Worm (Caenorhabditis elegans) whole organism, midembryonic: Measurements from ENCODE around the gene C14A6.5.

Source experiments
- T22C8.4 ChIP-seq: fragments of 200-800 bp; sonication (Bioruptor generic); IDR thresholded peaks from 2 replicates; pipeline ENCODE4 v1.3.6; 2022; ENCODE audit warnings: missing genetic modification characterization, missing compliant biosample characterization
- cog-1 ChIP-seq: sonication (generic microtip); optimal IDR thresholded peaks from 2 replicates; lab custom pipeline; 2016; ENCODE audit warnings: missing genetic modification characterization, missing compliant biosample characterization
- flt-1 ChIP-seq: fragments of 200-800 bp; sonication (Bioruptor generic); IDR thresholded peaks from 2 replicates; pipeline ENCODE4 v1.3.6; 2022; ENCODE audit warnings: missing genetic modification characterization, missing compliant biosample characterization
- klf-2 ChIP-seq: fragments of 200-800 bp; sonication (Bioruptor generic); conservative IDR thresholded peaks from 2 replicates; pipeline ENCODE4 v1.3.6; 2022; ENCODE audit warnings: missing genetic modification reagents, missing genetic modification characterization, missing compliant biosample characterization
- med-1 ChIP-seq: sonication (generic microtip); optimal IDR thresholded peaks from 2 replicates; lab custom pipeline; 2017; ENCODE audit warnings: missing genetic modification characterization, mild to moderate bottlenecking, missing compliant biosample characterization, antibody characterized with exemption, missing genetic modification reagents; ENCODE audit not compliant: insufficient read depth
- ref-1 ChIP-seq: fragments of 200-800 bp; sonication (Bioruptor generic); conservative IDR thresholded peaks from 2 replicates; pipeline ENCODE4 v1.3.6; 2022; ENCODE audit warnings: missing genetic modification reagents, missing genetic modification characterization, missing compliant biosample characterization
- tab-1 ChIP-seq: fragments of 200-800 bp; sonication (Bioruptor generic); IDR thresholded peaks from 2 replicates; pipeline ENCODE4 v1.3.6; 2022; ENCODE audit warnings: missing genetic modification characterization, missing compliant biosample characterization
- ztf-23 ChIP-seq: fragments of 200-800 bp; sonication (Bioruptor generic); IDR thresholded peaks from 2 replicates; pipeline ENCODE4 v1.3.6; 2022; ENCODE audit warnings: missing genetic modification reagents, missing genetic modification characterization, missing compliant biosample characterization
- ztf-29 ChIP-seq: fragments of 200-800 bp; sonication (Bioruptor generic); IDR thresholded peaks from 2 replicates; pipeline ENCODE4 v1.3.6; 2022; ENCODE audit warnings: missing genetic modification reagents, missing genetic modification characterization, missing compliant biosample characterization

C14A6.5 gene

DNA sequence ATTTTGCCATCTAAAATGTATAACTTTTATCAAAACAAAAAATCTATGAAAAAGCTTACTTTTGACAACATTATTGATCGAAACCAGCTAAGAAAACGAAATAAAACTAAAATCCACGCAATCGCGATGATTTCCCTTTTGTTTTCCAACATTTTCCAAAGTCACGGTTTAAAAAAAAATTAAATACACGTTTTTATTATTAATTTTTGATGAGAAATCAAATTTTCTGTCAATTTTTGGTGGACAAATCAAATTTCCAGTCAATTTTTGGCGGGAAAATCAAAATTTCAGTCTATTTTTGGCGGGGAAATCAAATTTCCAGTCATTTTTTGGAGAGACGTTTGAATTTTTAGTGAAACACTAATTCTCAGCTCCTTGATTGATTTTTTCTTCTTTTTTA lies at the start of gene C14A6.5:
TSS of gene C14A6.5 (minus strand) at position 101 of the 400 bp plus-strand sequence.
- no peak for TF ChIP-seq flt-1 (GFP tag; lab: Robert Waterston, UW)
- no peak for TF ChIP-seq tab-1 (GFP tag; lab: Robert Waterston, UW)
- TF ChIP-seq cog-1 (tag; lab: Kevin White, UChicago), result no peak
- no peak for TF ChIP-seq ztf-23
- TF ChIP-seq ref-1, result no peak
- TF ChIP-seq klf-2 (GFP tag; lab: Robert Waterston, UW), result no peak
- TF ChIP-seq ztf-29, result no peak
- TF ChIP-seq T22C8.4 (GFP tag; lab: Robert Waterston, UW), result no peak

DNA sequence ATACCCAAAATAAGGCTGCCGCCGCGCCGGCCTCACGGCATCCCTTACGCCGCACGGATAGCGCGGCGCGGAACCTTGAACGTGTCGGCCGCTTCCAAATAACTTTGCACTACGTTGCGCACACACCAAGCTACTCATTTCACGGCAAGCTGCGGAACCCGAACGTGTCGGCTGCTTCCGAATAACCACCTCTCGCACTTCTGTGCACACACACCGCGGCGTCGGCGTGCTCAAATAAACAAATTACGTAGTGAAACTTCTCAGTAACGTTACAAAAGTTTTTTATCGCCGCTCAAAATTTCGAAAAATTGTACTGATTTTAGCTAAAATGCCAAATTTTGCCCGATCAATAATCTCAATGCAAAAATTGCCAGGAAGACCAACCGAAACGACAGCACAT lies 48.2 kb upstream of the C14A6.5 start:
- no peak for TF ChIP-seq cog-1 (tag; lab: Kevin White, UChicago)
- no peak for TF ChIP-seq tab-1 (GFP tag; lab: Robert Waterston, UW)
- TF ChIP-seq flt-1 (GFP tag; lab: Robert Waterston, UW), result no peak
- no peak for TF ChIP-seq ztf-29
- no peak for TF ChIP-seq ref-1
- no peak for TF ChIP-seq med-1 (GFP tag; lab: Kevin White, UChicago)
- TF ChIP-seq T22C8.4 (GFP tag; lab: Robert Waterston, UW), result no peak
- TF ChIP-seq ztf-23, result no peak
- no peak for TF ChIP-seq klf-2 (GFP tag; lab: Robert Waterston, UW)

- TF ChIP-seq tab-1 (GFP tag; lab: Robert Waterston, UW), result no peak
- no peak for TF ChIP-seq cog-1 (tag; lab: Kevin White, UChicago)
- no peak for TF ChIP-seq ztf-29
These were observed 44.4 kb upstream of the C14A6.5 start, which contains the start of gene F16H6.7 for ce11 chrV:18209071-18209470. Gene F16H6.7, minus strand, starts transcription at chrV:18209171.

ce11 chrV:18198421-18198820 lies 33.8 kb upstream of the C14A6.5 start, which contains the start of gene F16H6.4:
Gene F16H6.4, plus strand, starts transcription at chrV:18198721.
- TF ChIP-seq tab-1 (GFP tag; lab: Robert Waterston, UW) (no peak), ref-1 (no peak), ztf-29 (no peak), klf-2 (GFP tag; lab: Robert Waterston, UW) (no peak), flt-1 (GFP tag; lab: Robert Waterston, UW) (no peak), med-1 (GFP tag; lab: Kevin White, UChicago) (no peak), T22C8.4 (GFP tag; lab: Robert Waterston, UW) (no peak), cog-1 (tag; lab: Kevin White, UChicago) (no peak), ztf-23 (no peak)

- TF ChIP-seq klf-2 (GFP tag; lab: Robert Waterston, UW) (no peak), cog-1 (tag; lab: Kevin White, UChicago) (no peak), flt-1 (GFP tag; lab: Robert Waterston, UW) (no peak), med-1 (GFP tag; lab: Kevin White, UChicago) (no peak)
These were observed 30.3 kb upstream of the C14A6.5 start, which contains the start of gene F16H6.3 for ce11 chrV:18195006-18195405. Gene F16H6.3, plus strand, starts transcription at chrV:18195306.

DNA sequence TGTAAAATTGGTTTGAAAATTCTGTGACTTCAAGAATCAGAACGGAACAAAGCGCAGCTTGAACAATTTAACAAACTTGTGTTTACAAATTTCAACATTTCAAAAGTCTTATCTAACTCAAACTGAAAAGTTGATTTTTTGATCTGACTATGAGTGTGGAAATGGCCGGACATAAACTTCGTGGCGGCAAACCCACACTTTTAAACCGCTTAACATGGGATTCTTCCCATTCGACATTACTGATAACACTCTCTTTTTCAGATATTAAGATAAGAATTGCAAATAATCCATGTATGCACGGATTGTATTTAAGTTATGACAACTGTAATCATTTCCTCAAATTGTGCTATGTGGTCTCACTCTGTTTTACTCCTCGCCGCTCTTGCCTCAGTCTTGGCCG lies 26.5 kb upstream of the C14A6.5 start, which contains the start of gene clec-42:
TSS of gene clec-42 (plus strand) at position 285 of the 400 bp plus-strand sequence.
- TF ChIP-seq ztf-29 (no peak), T22C8.4 (GFP tag; lab: Robert Waterston, UW) (no peak), flt-1 (GFP tag; lab: Robert Waterston, UW) (no peak), med-1 (GFP tag; lab: Kevin White, UChicago) (no peak), ztf-23 (no peak), cog-1 (tag; lab: Kevin White, UChicago) (no peak), tab-1 (GFP tag; lab: Robert Waterston, UW) (no peak), ref-1 (no peak), klf-2 (GFP tag; lab: Robert Waterston, UW) (no peak)

DNA sequence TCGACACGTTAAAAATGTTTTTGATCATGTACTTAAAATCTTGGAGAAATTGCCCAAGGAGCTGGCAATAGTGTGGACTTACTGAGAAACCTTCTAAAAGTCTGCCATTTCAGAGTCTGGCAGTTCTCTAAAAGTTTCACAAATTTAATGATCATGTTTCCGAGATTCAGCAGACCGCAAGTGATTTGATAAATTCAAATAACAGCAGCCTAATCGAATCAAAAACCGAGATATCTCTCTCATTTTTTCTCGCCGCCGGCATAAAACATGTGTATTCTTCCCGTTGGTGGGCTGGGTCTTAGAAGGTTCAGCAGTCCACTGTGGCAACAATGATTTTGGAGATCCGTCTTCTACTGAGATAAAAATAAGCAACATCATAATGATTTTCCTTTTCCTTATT lies 24.5 kb upstream of the C14A6.5 start, which contains the start of gene clec-246:
TSS of gene clec-246 (plus strand) at position 301 of the 400 bp plus-strand sequence.
- TF ChIP-seq tab-1 (GFP tag; lab: Robert Waterston, UW) (no peak), klf-2 (GFP tag; lab: Robert Waterston, UW) (no peak), T22C8.4 (GFP tag; lab: Robert Waterston, UW) (no peak), ztf-29 (no peak), ztf-23 (no peak)

DNA sequence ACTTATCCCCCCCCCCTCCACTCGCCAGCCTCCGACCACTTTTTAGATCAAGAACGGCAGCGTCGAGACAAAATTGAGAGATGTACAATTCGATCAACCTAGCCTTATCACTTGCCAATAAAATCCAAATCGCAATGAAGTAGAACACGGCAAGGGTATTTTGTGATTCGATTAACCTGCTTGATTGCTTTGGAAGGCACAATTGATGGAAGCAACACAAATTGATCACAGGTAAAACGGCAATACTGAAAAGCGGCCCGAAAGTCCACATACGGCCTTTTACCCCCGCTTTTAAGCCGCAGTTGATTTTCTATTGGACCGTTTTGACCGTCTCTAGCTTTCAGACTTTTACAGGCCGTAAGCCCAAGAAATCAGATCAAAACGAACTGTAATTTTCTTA lies 23.7 kb upstream of the C14A6.5 start, which contains the start of gene clec-245:
TSS of gene clec-245 (minus strand) at position 101 of the 400 bp plus-strand sequence.
- TF ChIP-seq klf-2 (GFP tag; lab: Robert Waterston, UW), result no peak
- TF ChIP-seq ztf-23, result no peak
- TF ChIP-seq cog-1 (tag; lab: Kevin White, UChicago), result no peak
- TF ChIP-seq ztf-29, result no peak
- TF ChIP-seq med-1 (GFP tag; lab: Kevin White, UChicago), result no peak
- no peak for TF ChIP-seq tab-1 (GFP tag; lab: Robert Waterston, UW)
- TF ChIP-seq ref-1, result no peak
- no peak for TF ChIP-seq flt-1 (GFP tag; lab: Robert Waterston, UW)

DNA sequence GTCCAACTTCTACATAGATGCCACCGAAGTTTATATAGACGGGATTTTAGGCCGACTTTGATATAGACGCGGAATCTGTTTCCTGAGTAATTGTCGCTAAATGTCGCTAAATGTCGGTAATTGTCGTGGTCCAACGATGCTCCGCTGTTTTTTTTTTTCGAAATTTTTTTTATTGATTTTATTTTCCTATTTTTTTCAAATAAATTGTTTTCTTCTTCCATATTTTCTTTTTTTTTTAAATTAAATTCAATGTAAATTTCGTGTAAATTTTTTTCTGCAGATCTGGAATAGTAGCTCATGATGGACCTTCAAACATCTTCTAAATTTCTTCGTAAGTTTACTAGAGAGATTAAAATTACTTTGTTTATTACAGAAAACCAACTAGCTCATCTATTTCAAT lies 20.3 kb upstream of the C14A6.5 start, which contains the start of gene C31G12.3:
TSS of gene C31G12.3 (plus strand) at position 301 of the 400 bp plus-strand sequence.
- no peak for TF ChIP-seq T22C8.4 (GFP tag; lab: Robert Waterston, UW)

DNA sequence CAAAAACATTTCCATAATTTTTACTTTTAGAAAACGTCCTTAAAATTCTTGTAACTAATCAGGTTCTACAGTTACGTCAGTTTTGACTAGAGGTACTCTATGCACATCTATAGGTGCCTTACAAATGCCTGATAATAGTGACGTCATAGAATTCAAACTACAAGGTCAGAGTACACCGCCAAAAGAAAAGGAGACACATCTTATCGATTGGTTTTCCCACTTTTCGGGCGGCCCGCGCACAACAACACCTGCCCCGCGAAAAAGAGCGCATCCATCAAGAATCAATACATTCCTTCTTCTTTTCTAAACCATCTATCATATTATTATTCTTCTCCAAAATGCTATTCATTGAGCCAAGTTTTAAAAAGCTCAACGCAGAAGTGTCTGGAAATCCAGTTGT lies 15.0 kb upstream of the C14A6.5 start, which contains the start of gene C31G12.1:
TSS of gene C31G12.1 (plus strand) at position 301 of the 400 bp plus-strand sequence.
- no peak for TF ChIP-seq ref-1
- TF ChIP-seq flt-1 (GFP tag; lab: Robert Waterston, UW), result no peak
- TF ChIP-seq med-1 (GFP tag; lab: Kevin White, UChicago), result no peak
- no peak for TF ChIP-seq klf-2 (GFP tag; lab: Robert Waterston, UW)
- no peak for TF ChIP-seq ztf-23
- no peak for TF ChIP-seq ztf-29
- no peak for TF ChIP-seq cog-1 (tag; lab: Kevin White, UChicago)
- no peak for TF ChIP-seq tab-1 (GFP tag; lab: Robert Waterston, UW)
- TF ChIP-seq T22C8.4 (GFP tag; lab: Robert Waterston, UW), result no peak
